Worm (Caenorhabditis elegans) whole organism, L4 larva: Measurements from ENCODE around the gene dgn-3.
"Not testable (repeated sequence)": the region's sequence is repeated elsewhere in the genome, so short reads cannot be mapped to it uniquely, and the experiment has no call there.

Experiments used
- ceh-32 ChIP-seq: sonication (generic microtip); optimal IDR thresholded peaks from 2 replicates; lab custom pipeline; 2016; ENCODE audit warnings: mild to moderate bottlenecking, missing genetic modification characterization, missing compliant biosample characterization; ENCODE audit not compliant: poor library complexity
- fos-1 ChIP-seq: fragments of 150-350 bp; optimal IDR thresholded peaks from 2 replicates; lab custom pipeline; 2014; ENCODE audit warnings: missing biosample characterization, missing genetic modification characterization
- nhr-76 ChIP-seq: fragments of 150-350 bp; optimal IDR thresholded peaks from 2 replicates; lab custom pipeline; 2014; ENCODE audit warnings: missing biosample characterization, missing genetic modification characterization

ce11 chrX:1696879-1697278 lies 32.8 kb upstream of the dgn-3 start, which contains the start of gene C36C9.4:
- TF ChIP-seq ceh-32 (tag; lab: Kevin White, UChicago); nhr-76; fos-1 (tag; lab: Kevin White, UChicago): not testable (repeated sequence)
